Worm (Caenorhabditis elegans) whole organism, mixed stage, embryonic: ENCODE results near the gene F43D2.7.

Source experiments
- M03D4.4 ChIP-seq: sonication (generic microtip); optimal IDR thresholded peaks from 2 replicates; lab custom pipeline; 2017; ENCODE audit warnings: mild to moderate bottlenecking, missing genetic modification characterization, missing compliant biosample characterization
- blmp-1 ChIP-seq: fragments of 150-350 bp; optimal IDR thresholded peaks from 2 replicates; lab custom pipeline; 2014; ENCODE audit warnings: missing biosample characterization, missing genetic modification characterization
- ceh-39 ChIP-seq: fragments of 150-350 bp; optimal IDR thresholded peaks from 2 replicates; lab custom pipeline; 2014; ENCODE audit warnings: missing biosample characterization, missing genetic modification characterization
- ceh-43 ChIP-seq: fragments of 200-800 bp; sonication (Bioruptor generic); optimal IDR thresholded peaks from 2 replicates; lab custom pipeline; 2018; ENCODE audit warnings: mild to moderate bottlenecking, missing genetic modification characterization, moderate library complexity, missing compliant biosample characterization
- ceh-83 ChIP-seq: fragments of 200-800 bp; sonication (Bioruptor generic); optimal IDR thresholded peaks from 2 replicates; lab custom pipeline; 2018; ENCODE audit warnings: mild to moderate bottlenecking, missing genetic modification characterization, missing compliant biosample characterization
- ces-1 ChIP-seq: fragments of 150-350 bp; optimal IDR thresholded peaks from 2 replicates; lab custom pipeline; 2014; ENCODE audit warnings: missing biosample characterization, missing genetic modification reagents, missing genetic modification characterization
- cnd-1 ChIP-seq: fragments of 200-800 bp; sonication (Bioruptor generic); optimal IDR thresholded peaks from 2 replicates; lab custom pipeline; 2018; ENCODE audit warnings: mild to moderate bottlenecking, missing genetic modification characterization, missing compliant biosample characterization
- drap-1 ChIP-seq: fragments of 200-800 bp; sonication (Bioruptor generic); optimal IDR thresholded peaks from 3 replicates; lab custom pipeline; 2018; ENCODE audit warnings: mild to moderate bottlenecking, missing genetic modification characterization, missing compliant biosample characterization
- elt-1 ChIP-seq: sonication (generic microtip); optimal IDR thresholded peaks from 2 replicates; lab custom pipeline; 2017; ENCODE audit warnings: missing genetic modification characterization, mild to moderate bottlenecking, missing compliant biosample characterization, antibody characterized with exemption, moderate library complexity, borderline replicate concordance; ENCODE audit not compliant: insufficient read depth
- elt-3 ChIP-seq: fragments of 150-350 bp; optimal IDR thresholded peaks from 2 replicates; lab custom pipeline; 2014; ENCODE audit warnings: missing biosample characterization, missing genetic modification characterization
- hlh-1 ChIP-seq: fragments of 150-350 bp; optimal IDR thresholded peaks from 2 replicates; lab custom pipeline; 2014; ENCODE audit warnings: missing biosample characterization, missing genetic modification reagents, missing genetic modification characterization
- lin-13 ChIP-seq: fragments of 150-350 bp; optimal IDR thresholded peaks from 2 replicates; lab custom pipeline; 2014; ENCODE audit warnings: missing biosample characterization, missing genetic modification characterization
- lin-32 ChIP-seq: fragments of 200-800 bp; sonication (Bioruptor generic); optimal IDR thresholded peaks from 2 replicates; lab custom pipeline; 2018; ENCODE audit warnings: mild to moderate bottlenecking, missing genetic modification characterization, missing compliant biosample characterization
- lsy-2 ChIP-seq: fragments of 150-350 bp; optimal IDR thresholded peaks from 2 replicates; lab custom pipeline; 2014; ENCODE audit warnings: missing biosample characterization, missing genetic modification characterization
- mab-5 ChIP-seq: fragments of 150-350 bp; optimal IDR thresholded peaks from 2 replicates; lab custom pipeline; 2014; ENCODE audit warnings: missing biosample characterization, missing genetic modification characterization
- mep-1 ChIP-seq: fragments of 150-350 bp; optimal IDR thresholded peaks from 2 replicates; lab custom pipeline; 2017; ENCODE audit warnings: missing biosample characterization, missing genetic modification reagents, missing genetic modification characterization, inconsistent platforms
- mls-2 ChIP-seq: sonication (generic microtip); optimal IDR thresholded peaks from 2 replicates; lab custom pipeline; 2016; ENCODE audit warnings: mild to moderate bottlenecking, missing genetic modification characterization, moderate library complexity, missing compliant biosample characterization
- nhr-12 ChIP-seq: fragments of 150-350 bp; optimal IDR thresholded peaks from 2 replicates; lab custom pipeline; 2014; ENCODE audit warnings: missing biosample characterization, missing genetic modification characterization
- nhr-2 ChIP-seq: fragments of 150-350 bp; optimal IDR thresholded peaks from 2 replicates; lab custom pipeline; 2014; ENCODE audit warnings: missing biosample characterization, missing genetic modification characterization
- nhr-237 ChIP-seq: fragments of 150-350 bp; optimal IDR thresholded peaks from 2 replicates; lab custom pipeline; 2014; ENCODE audit warnings: missing biosample characterization, missing genetic modification characterization
- nhr-28 ChIP-seq: fragments of 150-350 bp; optimal IDR thresholded peaks from 2 replicates; lab custom pipeline; 2014; ENCODE audit warnings: missing biosample characterization, missing genetic modification characterization
- nhr-76 ChIP-seq: sonication (generic microtip); optimal IDR thresholded peaks from 2 replicates; lab custom pipeline; 2017; ENCODE audit warnings: missing biosample characterization, missing genetic modification characterization
- pha-4 ChIP-seq: fragments of 150-350 bp; optimal IDR thresholded peaks from 2 replicates; lab custom pipeline; 2018; ENCODE audit warnings: missing biosample characterization, missing genetic modification reagents, missing genetic modification characterization
- snpc-4 ChIP-seq: fragments of 150-350 bp; optimal IDR thresholded peaks from 2 replicates; lab custom pipeline; 2014; ENCODE audit warnings: missing biosample characterization, missing genetic modification characterization
- sptf-1 ChIP-seq: sonication (generic microtip); optimal IDR thresholded peaks from 2 replicates; lab custom pipeline; 2017; ENCODE audit warnings: mild to moderate bottlenecking, missing genetic modification characterization, moderate library complexity, missing compliant biosample characterization
- unc-39 ChIP-seq: fragments of 150-350 bp; optimal IDR thresholded peaks from 2 replicates; lab custom pipeline; 2014; ENCODE audit warnings: missing biosample characterization, missing genetic modification characterization
- unc-62 ChIP-seq: fragments of 150-350 bp; optimal IDR thresholded peaks from 2 replicates; lab custom pipeline; 2014; ENCODE audit warnings: missing biosample characterization, missing genetic modification reagents, missing genetic modification characterization
- zip-8 ChIP-seq: fragments of 150-350 bp; optimal IDR thresholded peaks from 2 replicates; lab custom pipeline; 2014; ENCODE audit warnings: missing biosample characterization, missing genetic modification characterization

Gene F43D2.7

ce11 chrV:14680014-14680413, 40.0 kb upstream of the F43D2.7 start, which contains the start of gene C47E8.3:
Gene C47E8.3, plus strand, starts transcription at chrV:14680314.
- TF ChIP-seq lin-32: no peak
- no peak for TF ChIP-seq cnd-1 (tag; lab: Kevin White, UChicago)
- no peak for TF ChIP-seq pha-4
- no peak for TF ChIP-seq unc-39
- no peak for TF ChIP-seq unc-62
- no peak for TF ChIP-seq nhr-2 (tag; lab: Kevin White, UChicago)
- no peak for TF ChIP-seq snpc-4 (tag; lab: Kevin White, UChicago)
- no peak for TF ChIP-seq blmp-1
- no peak for TF ChIP-seq lin-13 (tag; lab: Kevin White, UChicago)
- no peak for TF ChIP-seq hlh-1 (tag; lab: Kevin White, UChicago)
- no peak for TF ChIP-seq ces-1
- TF ChIP-seq ceh-39: no peak
- no peak for TF ChIP-seq M03D4.4
- no peak for TF ChIP-seq nhr-28 (tag; lab: Kevin White, UChicago)
- TF ChIP-seq nhr-237 (tag; lab: Kevin White, UChicago): no peak
- no peak for TF ChIP-seq ceh-83
- TF ChIP-seq mls-2 (tag; lab: Kevin White, UChicago): no peak
- TF ChIP-seq nhr-76: no peak
- no peak for TF ChIP-seq nhr-12 (tag; lab: Kevin White, UChicago)

- TF ChIP-seq elt-1 (no peak), ces-1 (no peak), mep-1 (tag; lab: Kevin White, UChicago) (no peak), zip-8 (tag; lab: Kevin White, UChicago) (no peak), elt-3 (tag; lab: Kevin White, UChicago) (no peak), nhr-28 (tag; lab: Kevin White, UChicago) (no peak), lin-32 (no peak), ceh-43 (GFP tag; lab: Kevin White, UChicago) (no peak), mls-2 (tag; lab: Kevin White, UChicago) (no peak), blmp-1 (no peak)
Observed at ce11 chrV:14678298-14678697, 38.3 kb upstream of the F43D2.7 start.

ce11 chrV:14665728-14666127, 25.8 kb upstream of the F43D2.7 start, which contains the start of gene C47E8.1:
Gene C47E8.1, plus strand, starts transcription at chrV:14666028.
- no peak for TF ChIP-seq M03D4.4
- TF ChIP-seq ces-1: no peak
- no peak for TF ChIP-seq sptf-1 (tag; lab: Kevin White, UChicago)
- no peak for TF ChIP-seq ceh-43 (GFP tag; lab: Kevin White, UChicago)
- no peak for TF ChIP-seq elt-1
- TF ChIP-seq nhr-76: no peak
- no peak for TF ChIP-seq nhr-12 (tag; lab: Kevin White, UChicago)
- TF ChIP-seq cnd-1 (tag; lab: Kevin White, UChicago): no peak
- TF ChIP-seq nhr-28 (tag; lab: Kevin White, UChicago): no peak

- TF ChIP-seq unc-62 (no peak), lin-13 (tag; lab: Kevin White, UChicago) (no peak), drap-1 (GFP tag; lab: Kevin White, UChicago) (no peak), nhr-12 (tag; lab: Kevin White, UChicago) (no peak)
Observed at ce11 chrV:14663006-14663405, 23.0 kb upstream of the F43D2.7 start, which contains the start of gene C47E8.9. Gene C47E8.9, plus strand, starts transcription at chrV:14663306.

ce11 chrV:14660608-14661355, 20.8 kb upstream of the F43D2.7 start, which contains the start of gene srh-17:
Gene srh-17, plus strand, starts transcription at chrV:14661305.
- TF ChIP-seq hlh-1 (tag; lab: Kevin White, UChicago): no peak
- no peak for TF ChIP-seq cnd-1 (tag; lab: Kevin White, UChicago)
- no peak for TF ChIP-seq nhr-12 (tag; lab: Kevin White, UChicago)
- no peak for TF ChIP-seq lin-13 (tag; lab: Kevin White, UChicago)
- TF ChIP-seq unc-62: peak; percentile 59
- no peak for TF ChIP-seq mab-5

- TF ChIP-seq ces-1: no peak
Observed at ce11 chrV:14659595-14659994, 19.6 kb upstream of the F43D2.7 start.

ce11 chrV:14658131-14658530, 18.2 kb upstream of the F43D2.7 start, which contains the start of gene slc-25A29:
Gene slc-25A29, minus strand, starts transcription at chrV:14658175.
- TF ChIP-seq mep-1 (tag; lab: Kevin White, UChicago) (no peak), nhr-2 (tag; lab: Kevin White, UChicago) (no peak), hlh-1 (tag; lab: Kevin White, UChicago) (no peak), ceh-39 (no peak), nhr-76 (no peak), unc-39 (no peak), lsy-2 (tag; lab: Kevin White, UChicago) (no peak)
